Fruit fly (Drosophila melanogaster): ENCODE results near the gene CG5556.
A peak's percentile ranks its signal among the peaks of the same experiment; 100 is the strongest.

Gene CG5556

DNA sequence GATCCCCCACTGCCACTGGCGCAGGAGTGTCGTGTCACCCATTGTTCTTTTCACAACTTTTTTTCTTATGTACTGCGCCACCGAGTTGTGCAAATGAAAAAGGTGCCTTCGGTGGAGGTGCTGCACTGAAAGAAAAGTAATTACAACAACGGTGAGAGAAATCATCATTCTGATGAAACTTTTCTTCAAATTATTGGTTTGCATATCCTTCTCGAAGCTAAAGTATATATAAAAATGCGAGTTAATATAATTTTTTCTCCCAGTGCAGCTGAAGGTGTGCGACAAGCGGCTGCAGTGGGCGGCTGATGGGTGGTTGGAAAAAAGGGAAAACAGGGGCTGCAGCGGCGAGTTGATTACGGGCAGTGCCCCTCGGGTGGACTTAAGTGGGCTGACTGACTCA lies 40.3 kb downstream of the CG5556 start:
- TF ChIP-seq otp (GFP tag; IDR thresholded peaks at IDR 0.05) (0 out of 3 replicates have a peak, but pooled peaks have one; percentile 17), nmo (GFP tag; optimal IDR thresholded peaks at IDR 0.05) (peak; percentile 5), ranshi (GFP tag; IDR thresholded peaks at IDR 0.05) (peak; percentile 8; the same call in 1 of the 2 replicates), CG17328 (GFP tag; IDR thresholded peaks at IDR 0.05) (peak; percentile 57; the same call in 1 of the 2 replicates), HLH3B (GFP tag; IDR thresholded peaks at IDR 0.05) (peak; percentile 42; the same call in 1 of the 2 replicates), lmd (GFP tag; IDR thresholded peaks at IDR 0.05) (peak; percentile 33; the same call in 1 of the 2 replicates), CG11504 (tag; optimal IDR thresholded peaks at IDR 0.05) (peak; percentile 13), insv (GFP tag; optimal IDR thresholded peaks at IDR 0.05) (no peak), ftz-f1 (GFP tag; optimal IDR thresholded peaks at IDR 0.05) (no peak), ci (GFP tag; IDR thresholded peaks at IDR 0.05) (peak; percentile 30; the same call in 2 of the 3 replicates), CG4328 (GFP tag; optimal IDR thresholded peaks at IDR 0.05) (no peak), luna (GFP tag; optimal IDR thresholded peaks at IDR 0.05) (no peak), CG1603 (tag; optimal IDR thresholded peaks at IDR 0.05) (peak; percentile 39), sens (GFP tag) (peak; percentile 72), CG12391 (tag; optimal IDR thresholded peaks at IDR 0.05) (peak; percentile 19), zfh1 (GFP tag; IDR thresholded peaks at IDR 0.05) (0 out of 3 replicates have a peak, but pooled peaks have one; percentile 29), row (GFP tag; IDR thresholded peaks at IDR 0.05) (0 out of 3 replicates have a peak, but pooled peaks have one; percentile 33), dmrt99B (tag; optimal IDR thresholded peaks at IDR 0.05) (peak; percentile 36), Sox102F (GFP tag; optimal IDR thresholded peaks at IDR 0.05) (peak; percentile 37), Med (GFP tag) (peak; percentile 66), PHDP (tag; optimal IDR thresholded peaks at IDR 0.05) (peak; percentile 21), prd (optimal IDR thresholded peaks at IDR 0.05) (no peak), prd (GFP tag; IDR thresholded peaks at IDR 0.05) (peak; percentile 30; the same call in 1 of the 3 replicates), CG7839 (tag; optimal IDR thresholded peaks at IDR 0.05) (peak; percentile 18), B-H1 (GFP tag; IDR thresholded peaks at IDR 0.05) (no peak), CG13123 (GFP tag; optimal IDR thresholded peaks at IDR 0.05) (no peak), ATbp (GFP tag; optimal IDR thresholded peaks at IDR 0.05) (peak; percentile 40), bsh (GFP tag; optimal IDR thresholded peaks at IDR 0.05) (peak in 1 of 2 experiments; percentile 25), Blimp-1 (GFP tag; optimal IDR thresholded peaks at IDR 0.05) (peak; percentile 18), gem (tag; optimal IDR thresholded peaks at IDR 0.05) (peak; percentile 47), fd96Cb (tag; optimal IDR thresholded peaks at IDR 0.05) (peak; percentile 4), twi (tag; optimal IDR thresholded peaks at IDR 0.05) (no peak), sisA (GFP tag; IDR thresholded peaks at IDR 0.05) (peak; percentile 39; the same call in 1 of the 2 replicates), emc (GFP tag; optimal IDR thresholded peaks at IDR 0.05) (no peak)

All from whole organism, embryonic.